Fruit fly (Drosophila melanogaster) whole organism, embryonic: Measurements from ENCODE around the gene H.

Experiments
- Ada2b ChIP-seq: fragments of 200-800 bp; sonication (Bioruptor generic); IDR thresholded peaks from 2 replicates; pipeline ENCODE4 v1.3.6; 2022; ENCODE audit warnings: missing biosample characterization, missing genetic modification characterization
- Aef1 ChIP-seq: fragments of 200-800 bp; sonication (Bioruptor generic); IDR thresholded peaks from 3 replicates; pipeline ENCODE4 v1.3.6; 2022; ENCODE audit warnings: missing biosample characterization, missing genetic modification characterization
- CG11504 ChIP-seq: fragments of 200-800 bp; sonication (Bioruptor generic); optimal IDR thresholded peaks from 3 replicates; lab custom pipeline; 2019; ENCODE audit warnings: missing biosample characterization, mild to moderate bottlenecking, missing genetic modification characterization, moderate library complexity
- CG12071 ChIP-seq: fragments of 200-800 bp; sonication (Bioruptor generic); optimal IDR thresholded peaks from 3 replicates; lab custom pipeline; 2018; ENCODE audit warnings: missing biosample characterization, mild to moderate bottlenecking, missing genetic modification characterization
- CG14441 ChIP-seq: fragments of 200-800 bp; sonication (Bioruptor generic); IDR thresholded peaks from 2 replicates; pipeline ENCODE4 v1.3.6; 2022; ENCODE audit warnings: missing biosample characterization, missing genetic modification characterization
- CG15601 ChIP-seq: fragments of 200-800 bp; sonication (Bioruptor generic); optimal IDR thresholded peaks from 3 replicates; lab custom pipeline; 2019; ENCODE audit warnings: missing biosample characterization, mild to moderate bottlenecking, missing genetic modification characterization, moderate library complexity
- CG16779 ChIP-seq: fragments of 200-800 bp; sonication (Bioruptor generic); IDR thresholded peaks from 2 replicates; pipeline ENCODE4 v1.3.6; 2022; ENCODE audit warnings: missing biosample characterization, missing genetic modification characterization
- CG16863 ChIP-seq: fragments of 200-800 bp; sonication (Bioruptor generic); optimal IDR thresholded peaks from 3 replicates; lab custom pipeline; 2016; ENCODE audit warnings: missing biosample characterization, missing genetic modification characterization
- CG17568 ChIP-seq: fragments of 200-800 bp; sonication (Bioruptor generic); optimal IDR thresholded peaks from 2 replicates; lab custom pipeline; 2018; ENCODE audit warnings: missing biosample characterization, mild to moderate bottlenecking, missing genetic modification characterization, moderate library complexity
- CG17802 ChIP-seq: fragments of 200-800 bp; sonication (Bioruptor generic); optimal IDR thresholded peaks from 2 replicates; lab custom pipeline; 2018; ENCODE audit warnings: missing biosample characterization, mild to moderate bottlenecking, missing genetic modification characterization, moderate library complexity
- CG2120 ChIP-seq: fragments of 200-800 bp; sonication (Bioruptor generic); optimal IDR thresholded peaks from 3 replicates; lab custom pipeline; 2016; ENCODE audit warnings: missing biosample characterization, missing genetic modification characterization
- CG31388 ChIP-seq: fragments of 200-800 bp; sonication (Bioruptor generic); optimal IDR thresholded peaks from 2 replicates; lab custom pipeline; 2016; ENCODE audit warnings: missing biosample characterization, missing genetic modification characterization
- CG34376 ChIP-seq: fragments of 200-800 bp; sonication (Bioruptor generic); optimal IDR thresholded peaks from 2 replicates; lab custom pipeline; 2018; ENCODE audit warnings: missing biosample characterization, mild to moderate bottlenecking, missing genetic modification characterization
- CG3726 ChIP-seq: fragments of 200-800 bp; sonication (Bioruptor generic); IDR thresholded peaks from 3 replicates; pipeline ENCODE4, ENCODE4 v1.3.6; 2022; ENCODE audit warnings: missing biosample characterization, missing genetic modification characterization
- CG4820 ChIP-seq: fragments of 200-800 bp; sonication (Bioruptor generic); optimal IDR thresholded peaks from 3 replicates; lab custom pipeline; 2016; ENCODE audit warnings: missing biosample characterization, missing genetic modification characterization
- CG8290 ChIP-seq, 3 experiments: fragments of 200-800 bp; sonication (Bioruptor generic); optimal IDR thresholded peaks; 2 replicates each; lab custom pipeline; 2016 to 2019; ENCODE audit warnings: missing biosample characterization in 3 of 3, missing genetic modification characterization in 3 of 3, mild to moderate bottlenecking in 2 of 3, moderate library complexity in 1 of 3
- CHES-1-like ChIP-seq: fragments of 200-800 bp; sonication (Bioruptor generic); optimal IDR thresholded peaks from 2 replicates; lab custom pipeline; 2016; ENCODE audit warnings: missing biosample characterization, missing genetic modification characterization
- D19B ChIP-seq: fragments of 200-800 bp; sonication (Bioruptor generic); optimal IDR thresholded peaks from 2 replicates; lab custom pipeline; 2017; ENCODE audit warnings: missing biosample characterization, mild to moderate bottlenecking, missing genetic modification characterization
- Doc3 ChIP-seq: fragments of 200-800 bp; sonication (Bioruptor generic); IDR thresholded peaks from 3 replicates; pipeline ENCODE4 v1.3.6; 2022; ENCODE audit warnings: missing biosample characterization, missing genetic modification characterization; ENCODE audit not compliant: partially characterized antibody
- Dref ChIP-seq: fragments of 200-800 bp; sonication (Bioruptor generic); IDR thresholded peaks from 2 replicates; pipeline ENCODE4 v1.3.6; 2022; ENCODE audit warnings: missing biosample characterization, missing genetic modification characterization
- E2f2 ChIP-seq: fragments of 200-800 bp; sonication (Bioruptor generic); IDR thresholded peaks from 2 replicates; pipeline ENCODE4 v1.3.6; 2022; ENCODE audit warnings: missing biosample characterization, missing genetic modification characterization
- Hmx ChIP-seq: fragments of 200-800 bp; sonication (Bioruptor generic); optimal IDR thresholded peaks from 2 replicates; lab custom pipeline; 2016; ENCODE audit warnings: missing biosample characterization, missing genetic modification characterization
- NC2α ChIP-seq: fragments of 200-800 bp; sonication (Bioruptor generic); optimal IDR thresholded peaks from 2 replicates; lab custom pipeline; 2016; ENCODE audit warnings: missing biosample characterization, missing genetic modification characterization
- Nf-YB ChIP-seq: fragments of 200-800 bp; sonication (Bioruptor generic); optimal IDR thresholded peaks from 3 replicates; lab custom pipeline; 2019; ENCODE audit warnings: missing biosample characterization, mild to moderate bottlenecking, missing genetic modification characterization, moderate library complexity
- Rx ChIP-seq: fragments of 200-800 bp; sonication (Bioruptor generic); IDR thresholded peaks from 2 replicates; pipeline ENCODE4 v1.3.6; 2022; ENCODE audit warnings: missing biosample characterization, missing genetic modification characterization
- Sox100B ChIP-seq: fragments of 200-800 bp; sonication (Bioruptor generic); optimal IDR thresholded peaks from 3 replicates; lab custom pipeline; 2018; ENCODE audit warnings: missing biosample characterization, mild to moderate bottlenecking, missing genetic modification characterization
- Tbp ChIP-seq: fragments of >200 bp; optimal IDR thresholded peaks from 2 replicates; lab custom pipeline; 2018; ENCODE audit warnings: missing biosample characterization, missing genetic modification characterization
- Vsx1 ChIP-seq: fragments of 200-800 bp; sonication (Bioruptor generic); optimal IDR thresholded peaks from 2 replicates; lab custom pipeline; 2017; ENCODE audit warnings: missing biosample characterization, mild to moderate bottlenecking, missing genetic modification characterization, missing genetic modification reagents
- YL-1 ChIP-seq: fragments of 200-800 bp; sonication (Bioruptor generic); optimal IDR thresholded peaks from 3 replicates; lab custom pipeline; 2017; ENCODE audit warnings: missing biosample characterization, mild to moderate bottlenecking, missing genetic modification characterization
- ab ChIP-seq: fragments of 200-800 bp; sonication (Bioruptor generic); optimal IDR thresholded peaks from 2 replicates; lab custom pipeline; 2016; ENCODE audit warnings: missing biosample characterization, missing genetic modification characterization
- ac ChIP-seq: fragments of 200-800 bp; sonication (Bioruptor generic); optimal IDR thresholded peaks from 3 replicates; lab custom pipeline; 2017; ENCODE audit warnings: missing biosample characterization, mild to moderate bottlenecking, missing genetic modification characterization
- ash1 ChIP-seq: fragments of 200-800 bp; sonication (Bioruptor generic); optimal IDR thresholded peaks from 2 replicates; lab custom pipeline; 2018; ENCODE audit warnings: missing biosample characterization, mild to moderate bottlenecking, missing genetic modification characterization
- bcd ChIP-seq: fragments of 200-800 bp; sonication (Bioruptor generic); optimal IDR thresholded peaks from 2 replicates; lab custom pipeline; 2017; ENCODE audit warnings: missing biosample characterization, mild to moderate bottlenecking, missing genetic modification characterization
- btn ChIP-seq: fragments of 200-800 bp; sonication (Bioruptor generic); optimal IDR thresholded peaks from 2 replicates; lab custom pipeline; 2016; ENCODE audit warnings: missing biosample characterization, missing genetic modification characterization
- cad ChIP-seq: fragments of >200 bp; optimal IDR thresholded peaks from 2 replicates; lab custom pipeline; 2017; ENCODE audit warnings: missing biosample characterization, missing genetic modification characterization
- caup ChIP-seq: fragments of 200-800 bp; sonication (Bioruptor generic); optimal IDR thresholded peaks from 3 replicates; lab custom pipeline; 2017; ENCODE audit warnings: missing biosample characterization, mild to moderate bottlenecking, missing genetic modification characterization, moderate library complexity; ENCODE audit not compliant: severe bottlenecking
- chm ChIP-seq: fragments of 200-800 bp; sonication (Bioruptor generic); IDR thresholded peaks from 2 replicates; pipeline ENCODE4 v1.3.6; 2022; ENCODE audit warnings: missing biosample characterization, missing genetic modification characterization
- crol ChIP-seq: fragments of 200-800 bp; sonication (Bioruptor generic); IDR thresholded peaks from 2 replicates; pipeline ENCODE4 v1.3.6; 2022; ENCODE audit warnings: missing biosample characterization, missing genetic modification characterization
- danr ChIP-seq: fragments of 200-800 bp; sonication (Bioruptor generic); IDR thresholded peaks from 2 replicates; pipeline ENCODE4 v1.3.6; 2022; ENCODE audit warnings: missing biosample characterization, missing genetic modification characterization
- ems ChIP-seq: fragments of 200-800 bp; sonication (Bioruptor generic); optimal IDR thresholded peaks from 3 replicates; lab custom pipeline; 2016; ENCODE audit warnings: missing biosample characterization, missing genetic modification characterization
- eve ChIP-seq, 2 experiments: fragments of >200 bp; optimal IDR thresholded peaks; 2 replicates each; lab custom pipeline; 2017; ENCODE audit warnings: missing biosample characterization in 2 of 2, missing genetic modification characterization in 2 of 2
- eyg ChIP-seq: fragments of 200-800 bp; sonication (Bioruptor generic); optimal IDR thresholded peaks from 3 replicates; lab custom pipeline; 2016; ENCODE audit warnings: missing biosample characterization, missing genetic modification characterization
- ham ChIP-seq: fragments of 200-800 bp; sonication (Bioruptor generic); IDR thresholded peaks from 2 replicates; pipeline ENCODE4 v1.3.6; 2022; ENCODE audit warnings: missing biosample characterization, missing genetic modification characterization
- hth ChIP-seq: fragments of >200 bp; optimal IDR thresholded peaks from 2 replicates; lab custom pipeline; 2017; ENCODE audit warnings: inconsistent platforms
- lmd ChIP-seq: fragments of 200-800 bp; sonication (Bioruptor generic); IDR thresholded peaks from 2 replicates; pipeline ENCODE4 v1.3.6; 2022; ENCODE audit warnings: missing biosample characterization, missing genetic modification characterization
- mld ChIP-seq: fragments of 200-800 bp; sonication (Bioruptor generic); IDR thresholded peaks from 3 replicates; pipeline ENCODE4 v1.3.6; 2022; ENCODE audit warnings: missing biosample characterization, missing genetic modification characterization; ENCODE audit not compliant: partially characterized antibody
- nmo ChIP-seq: fragments of 200-800 bp; sonication (Bioruptor generic); optimal IDR thresholded peaks from 2 replicates; lab custom pipeline; 2018; ENCODE audit warnings: missing biosample characterization, mild to moderate bottlenecking, missing genetic modification characterization, moderate library complexity
- odd ChIP-seq: fragments of 200-800 bp; sonication (Bioruptor generic); optimal IDR thresholded peaks from 2 replicates; lab custom pipeline; 2017; ENCODE audit warnings: missing biosample characterization, mild to moderate bottlenecking, missing genetic modification characterization
- pita ChIP-seq: fragments of 200-800 bp; sonication (Bioruptor generic); optimal IDR thresholded peaks from 2 replicates; lab custom pipeline; 2017; ENCODE audit warnings: missing biosample characterization, mild to moderate bottlenecking, missing genetic modification characterization
- repo ChIP-seq: fragments of 200-800 bp; sonication (Bioruptor generic); optimal IDR thresholded peaks from 2 replicates; lab custom pipeline; 2016; ENCODE audit warnings: missing biosample characterization, missing genetic modification characterization
- slp2 ChIP-seq: fragments of 200-800 bp; sonication (Bioruptor generic); optimal IDR thresholded peaks from 2 replicates; lab custom pipeline; 2016; ENCODE audit warnings: missing biosample characterization, missing genetic modification characterization
- zf30C ChIP-seq: fragments of 200-800 bp; sonication (Bioruptor generic); optimal IDR thresholded peaks from 3 replicates; lab custom pipeline; 2018; ENCODE audit warnings: missing biosample characterization, mild to moderate bottlenecking, missing genetic modification characterization

The H gene

DNA sequence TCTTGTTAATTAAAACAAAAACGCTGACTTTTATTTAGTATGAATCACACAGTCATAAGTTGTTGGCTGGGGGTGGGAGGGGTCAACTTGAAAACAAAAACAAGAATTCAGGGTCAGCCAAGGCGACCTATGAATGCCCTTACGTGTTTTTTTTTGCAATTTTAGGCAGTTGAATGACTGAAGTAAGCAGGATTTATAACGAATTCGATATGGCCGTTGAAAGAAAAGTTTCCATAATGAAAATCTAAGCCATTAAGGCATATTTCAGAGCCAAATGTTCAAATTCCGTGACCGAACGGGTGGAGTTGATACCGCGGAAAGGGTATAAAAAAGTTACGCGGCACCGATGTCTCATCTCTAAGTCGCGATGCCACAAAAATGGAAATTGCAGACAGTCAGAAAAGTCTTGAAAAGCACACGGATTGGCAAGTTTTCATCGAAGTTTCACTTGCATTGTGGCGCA lies 12.3 kb downstream of the H start (continued):
- TF ChIP-seq mld (GFP tag; lab: Robert Waterston, UW): no peak
- peak; percentile 12 for TF ChIP-seq repo
- no peak for TF ChIP-seq CG17802 (tag; lab: Kevin White, UChicago)
- TF ChIP-seq crol: peak; percentile 89
- TF ChIP-seq CG31388 (GFP tag; lab: Kevin White, UChicago): no peak
- TF ChIP-seq Dref: no peak
- TF ChIP-seq eve (GFP tag; optimal IDR thresholded peaks at IDR 0.05; lab: Kevin White, UChicago): no peak
- TF ChIP-seq cad (GFP tag; lab: Kevin White, UChicago): no peak
- TF ChIP-seq CG16779 (GFP tag; lab: Robert Waterston, UW): no peak
- TF ChIP-seq ac (GFP tag; lab: Kevin White, UChicago): no peak
- no peak for TF ChIP-seq bcd (GFP tag; lab: Kevin White, UChicago)
- TF ChIP-seq CG15601 (tag; lab: Kevin White, UChicago): no peak
- TF ChIP-seq CG16863: peak; percentile 66
- TF ChIP-seq ab: no peak
- TF ChIP-seq Nf-YB (GFP tag; lab: Kevin White, UChicago): no peak
- TF ChIP-seq chm: peak; percentile 46; the same call in 1 of the 2 replicates
- TF ChIP-seq CHES-1-like (GFP tag; lab: Kevin White, UChicago): peak; percentile 78
- peak; percentile 84 for TF ChIP-seq Aef1 (GFP tag; lab: Robert Waterston, UW)
- peak; percentile 64 for TF ChIP-seq YL-1 (GFP tag; lab: Kevin White, UChicago)
- no peak for TF ChIP-seq odd (GFP tag; lab: Kevin White, UChicago)
- TF ChIP-seq nmo (GFP tag; lab: Kevin White, UChicago): no peak
- no peak for TF ChIP-seq hth
- peak; percentile 47 for TF ChIP-seq CG4820 (GFP tag; lab: Kevin White, UChicago)
- no peak for TF ChIP-seq pita
- no peak for TF ChIP-seq Doc3
- no peak for TF ChIP-seq D19B
- peak; percentile 39; the same call in 1 of the 2 replicates for TF ChIP-seq Rx (GFP tag; lab: Robert Waterston, UW)
- peak; percentile 71 for TF ChIP-seq CG14441 (GFP tag; lab: Robert Waterston, UW)
- peak; percentile 48 for TF ChIP-seq E2f2 (GFP tag; lab: Robert Waterston, UW)
- no peak for TF ChIP-seq CG11504 (tag; lab: Kevin White, UChicago)
- peak; percentile 70 for TF ChIP-seq CG34376
- TF ChIP-seq ash1: no peak
- no peak for TF ChIP-seq CG8290 (GFP tag; optimal IDR thresholded peaks at IDR 0.05; lab: Kevin White, UChicago)
- no peak for TF ChIP-seq CG8290 (tag; optimal IDR thresholded peaks at IDR 0.05; lab: Kevin White, UChicago)
- peak; percentile 34; the same call in 1 of the 2 replicates for TF ChIP-seq danr (GFP tag; lab: Robert Waterston, UW)
- no peak for TF ChIP-seq Vsx1 (GFP tag; lab: Kevin White, UChicago)
- TF ChIP-seq lmd (GFP tag; lab: Robert Waterston, UW): peak; percentile 72
- peak; percentile 85 for TF ChIP-seq CG2120 (GFP tag; lab: Kevin White, UChicago)
- no peak for TF ChIP-seq Tbp (GFP tag; lab: Kevin White, UChicago)
- TF ChIP-seq CG3726 (GFP tag; lab: Robert Waterston, UW): 0 out of 3 replicates have a peak, but pooled peaks have one; percentile 49
- TF ChIP-seq caup (GFP tag; lab: Kevin White, UChicago): no peak
- TF ChIP-seq ems: peak; percentile 45
- TF ChIP-seq Sox100B: no peak
- no peak for TF ChIP-seq CG12071 (GFP tag; lab: Kevin White, UChicago)
- peak; percentile 7 for TF ChIP-seq Hmx (GFP tag; lab: Kevin White, UChicago)
- TF ChIP-seq zf30C: no peak
- TF ChIP-seq Ada2b (GFP tag; lab: Robert Waterston, UW): peak; percentile 53
- TF ChIP-seq CG17568 (GFP tag; lab: Kevin White, UChicago): no peak
- peak; percentile 30 for TF ChIP-seq eyg (GFP tag; lab: Kevin White, UChicago)
- TF ChIP-seq ham: no peak
- TF ChIP-seq NC2α (GFP tag; lab: Kevin White, UChicago): peak; percentile 50
- peak; percentile 64 for TF ChIP-seq slp2
- TF ChIP-seq btn (GFP tag; lab: Kevin White, UChicago): no peak
